Fruit fly (Drosophila melanogaster): ENCODE measurements around the gene Cox10.

The Cox10 gene

dm6 chr2L:10294798-10295669, 36.2 kb upstream of the Cox10 start, which contains the start of gene Hand:
Hand (minus strand) TSS chr2L:10295385.
- TF ChIP-seq Eip78C (GFP tag): peak; percentile 26
- TF ChIP-seq lz (GFP tag; optimal IDR thresholded peaks at IDR 0.05): no peak

DNA sequence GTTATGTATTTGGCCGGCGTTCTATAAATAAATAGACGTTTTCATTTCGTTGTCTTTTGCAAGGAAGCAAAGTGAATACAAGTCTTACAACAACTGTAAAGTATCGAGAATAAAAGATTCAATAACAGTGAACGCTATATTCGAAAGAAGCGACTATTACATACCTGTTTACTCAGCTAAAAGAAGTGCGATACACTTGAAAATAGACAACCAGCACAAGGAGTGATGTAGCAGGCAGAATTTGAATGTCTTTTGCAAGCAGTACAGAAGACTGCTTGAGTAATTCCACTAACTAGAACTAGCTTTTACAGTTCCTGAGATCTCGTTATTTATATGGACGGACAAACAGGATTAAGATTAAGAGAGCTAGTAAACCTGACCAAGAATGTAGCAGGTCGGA, 33.0 kb upstream of the Cox10 start:
- TF ChIP-seq fkh (GFP tag; optimal IDR thresholded peaks at IDR 0.05) (peak; percentile 91), Gug (GFP tag; IDR thresholded peaks at IDR 0.05) (no peak)

DNA sequence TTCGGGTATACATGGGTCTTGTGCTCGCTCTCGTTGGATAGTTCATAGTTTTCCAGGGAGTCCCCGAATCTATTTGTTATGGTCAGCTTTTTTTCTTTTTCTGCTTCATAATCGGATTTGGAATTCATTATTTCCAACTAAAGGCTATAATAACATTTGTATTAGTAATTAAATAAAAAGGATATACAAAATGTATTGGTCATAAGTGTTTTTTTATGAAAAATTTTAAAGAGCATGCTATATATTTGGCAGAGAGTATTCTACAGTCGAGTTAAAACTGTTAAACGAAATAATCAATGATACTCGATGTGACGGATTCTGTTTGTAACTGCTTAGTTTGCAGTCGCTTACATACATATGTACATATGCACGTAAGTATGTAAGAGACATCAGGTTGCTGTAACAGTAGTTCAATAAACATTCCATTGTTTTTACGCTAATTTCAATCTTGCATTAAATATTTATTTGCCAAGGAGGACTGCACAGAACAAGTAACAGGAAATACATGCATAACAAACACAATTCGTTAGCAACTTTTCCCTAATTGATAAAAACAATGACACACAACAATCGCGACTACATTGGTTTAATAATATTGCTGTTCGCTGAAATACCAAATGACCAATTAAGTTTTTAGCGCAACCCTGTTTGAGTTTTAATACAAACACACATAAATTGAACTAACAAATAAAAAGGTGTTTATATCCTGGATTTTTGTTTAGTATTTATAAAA, 32.0 kb upstream of the Cox10 start:
- TF ChIP-seq Smox (GFP tag; optimal IDR thresholded peaks at IDR 0.05) (no peak), CG10669 (GFP tag; optimal IDR thresholded peaks at IDR 0.05) (no peak), CG6163 (GFP tag; IDR thresholded peaks at IDR 0.05) (no peak), CG1621 (tag; optimal IDR thresholded peaks at IDR 0.05) (no peak), Eip75B (GFP tag; optimal IDR thresholded peaks at IDR 0.05) (no peak), achi (GFP tag; optimal IDR thresholded peaks at IDR 0.05) (no peak), CG9139 (GFP tag; optimal IDR thresholded peaks at IDR 0.05) (no peak), salr (GFP tag; optimal IDR thresholded peaks at IDR 0.05) (no peak), Blimp-1 (GFP tag; optimal IDR thresholded peaks at IDR 0.05) (no peak), Ets96B (tag; optimal IDR thresholded peaks at IDR 0.05) (peak; percentile 16), eg (GFP tag; IDR thresholded peaks at IDR 0.05) (no peak), fd59A (GFP tag; optimal IDR thresholded peaks at IDR 0.05) (no peak), fd85E (GFP tag; optimal IDR thresholded peaks at IDR 0.05) (no peak), CG34406 (GFP tag; optimal IDR thresholded peaks at IDR 0.05) (no peak), CG6276 (GFP tag; optimal IDR thresholded peaks at IDR 0.05) (no peak), svp (GFP tag) (no peak), CG8119 (GFP tag; IDR thresholded peaks at IDR 0.05) (no peak), CG8632 (GFP tag; optimal IDR thresholded peaks at IDR 0.05) (no peak), CG11902 (GFP tag; optimal IDR thresholded peaks at IDR 0.05) (no peak), CG11762 (GFP tag; optimal IDR thresholded peaks at IDR 0.05; ENCODE audit: insufficient read depth) (no peak), CG15336 (GFP tag; IDR thresholded peaks at IDR 0.05) (peak; percentile 21; the same call in 1 of the 2 replicates), CG4318 (GFP tag; optimal IDR thresholded peaks at IDR 0.05) (no peak), vri (GFP tag; optimal IDR thresholded peaks at IDR 0.05) (no peak), acj6 (GFP tag; optimal IDR thresholded peaks at IDR 0.05) (peak; percentile 22), Lpt (GFP tag; optimal IDR thresholded peaks at IDR 0.05) (no peak), Sox14 (GFP tag; optimal IDR thresholded peaks at IDR 0.05) (no peak), dsx (GFP tag; optimal IDR thresholded peaks at IDR 0.05; ENCODE audit: poor library complexity, severe bottlenecking) (no peak), lz (GFP tag; optimal IDR thresholded peaks at IDR 0.05) (peak; percentile 4), Hr39 (GFP tag; optimal IDR thresholded peaks at IDR 0.05) (peak; percentile 2), dac (GFP tag; optimal IDR thresholded peaks at IDR 0.05) (no peak), Eip78C (GFP tag) (peak; percentile 78), Ets21C (GFP tag; optimal IDR thresholded peaks at IDR 0.05) (no peak), net (GFP tag; optimal IDR thresholded peaks at IDR 0.05) (no peak), CG31627 (GFP tag; optimal IDR thresholded peaks at IDR 0.05) (no peak), OdsH (GFP tag; optimal IDR thresholded peaks at IDR 0.05) (peak; percentile 17), CG6792 (GFP tag; optimal IDR thresholded peaks at IDR 0.05) (no peak), CG6808 (GFP tag; optimal IDR thresholded peaks at IDR 0.05) (no peak), spab (GFP tag; optimal IDR thresholded peaks at IDR 0.05) (no peak), fkh (GFP tag; optimal IDR thresholded peaks at IDR 0.05) (no peak), Sox15 (GFP tag; optimal IDR thresholded peaks at IDR 0.05) (no peak), Hr38 (GFP tag; optimal IDR thresholded peaks at IDR 0.05) (no peak), CG7368 (GFP tag; optimal IDR thresholded peaks at IDR 0.05) (no peak), Sox102F (GFP tag; optimal IDR thresholded peaks at IDR 0.05) (no peak), CG10631 (GFP tag; optimal IDR thresholded peaks at IDR 0.05) (peak; percentile 10)

All from whole organism, prepupa.